Worm (Caenorhabditis elegans) whole organism, midembryonic: ENCODE data around the gene immt-2.

Source experiments
- cog-1 ChIP-seq: sonication (generic microtip); optimal IDR thresholded peaks from 2 replicates; lab custom pipeline; 2016; ENCODE audit warnings: missing genetic modification characterization, missing compliant biosample characterization
- ztf-23 ChIP-seq: fragments of 200-800 bp; sonication (Bioruptor generic); IDR thresholded peaks from 2 replicates; pipeline ENCODE4 v1.3.6; 2022; ENCODE audit warnings: missing genetic modification reagents, missing genetic modification characterization, missing compliant biosample characterization
- ztf-29 ChIP-seq: fragments of 200-800 bp; sonication (Bioruptor generic); IDR thresholded peaks from 2 replicates; pipeline ENCODE4 v1.3.6; 2022; ENCODE audit warnings: missing genetic modification reagents, missing genetic modification characterization, missing compliant biosample characterization

- TF ChIP-seq ztf-29 (GFP tag; lab: Robert Waterston, UW) (no peak), ztf-23 (no peak), cog-1 (tag; lab: Kevin White, UChicago) (no peak)
Observed at ce11 chrV:16794828-16795354, 5.8 kb downstream of the immt-2 start, which contains the start of the genes ctps-1 and pus-1.
